Fruit fly (Drosophila melanogaster) S2 (cell line): ENCODE results near the gene Tspo.

Experiments
- CG8478 ChIP-seq: fragments of >200 bp; optimal IDR thresholded peaks from 2 replicates; lab custom pipeline; 2018
- CTCF ChIP-seq, 2 experiments: fragments of >200 bp; optimal IDR thresholded peaks; 2 replicates each; lab custom pipeline; 2018

The Tspo gene

DNA sequence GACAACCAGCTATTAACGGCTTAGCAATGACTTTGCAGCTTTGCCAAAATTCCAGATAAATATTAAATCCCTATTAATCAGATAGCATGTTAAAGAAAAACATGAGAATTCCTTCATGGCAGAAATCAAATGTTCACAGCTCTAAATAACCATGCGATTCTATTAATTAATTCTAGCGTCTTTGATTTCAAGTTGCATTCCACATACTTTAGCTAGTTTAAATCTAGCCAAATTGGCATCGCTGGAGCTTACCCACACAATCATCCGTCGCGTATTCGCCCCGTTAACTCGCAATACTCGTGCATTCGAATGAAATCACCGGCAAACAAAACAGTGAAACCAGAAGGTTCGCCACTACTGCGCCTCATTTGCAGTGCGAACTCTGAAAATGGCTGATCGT lies at the start of gene Tspo:
Gene Tspo, plus strand, starts transcription at position 302 of the 400 bp plus-strand sequence.
- TF ChIP-seq CTCF (optimal IDR thresholded peaks at IDR 0.05; lab: Kevin White, UChicago) (no peak), CG8478 (lab: Kevin White, UChicago) (no peak)

DNA sequence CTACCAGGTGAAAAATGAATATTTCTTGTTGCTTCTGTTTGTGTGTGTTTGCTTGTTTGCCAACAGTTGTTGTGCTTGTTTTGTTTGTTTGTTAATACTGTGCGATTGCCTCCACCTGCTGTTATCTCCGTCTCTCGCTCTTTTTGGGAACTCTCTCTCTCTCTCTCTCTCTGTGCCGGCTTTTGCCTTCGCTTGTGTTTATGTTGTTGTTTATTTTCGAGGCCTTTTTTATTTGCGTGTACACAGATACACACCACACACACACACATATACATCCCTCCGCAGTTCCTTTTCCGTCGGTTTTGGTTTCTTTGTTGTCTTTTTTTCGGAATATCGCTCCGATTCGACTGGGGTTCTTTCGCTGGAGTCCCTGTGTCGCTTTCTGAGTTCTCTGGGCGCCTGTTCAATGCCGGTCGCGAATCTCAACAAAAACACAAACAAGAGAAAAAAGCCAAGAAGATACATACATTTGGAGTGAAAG lies 48.8 kb upstream of the Tspo start:
- no peak for TF ChIP-seq CTCF (optimal IDR thresholded peaks at IDR 0.05; lab: Kevin White, UChicago)
- TF ChIP-seq CG8478 (lab: Kevin White, UChicago), result no peak

DNA sequence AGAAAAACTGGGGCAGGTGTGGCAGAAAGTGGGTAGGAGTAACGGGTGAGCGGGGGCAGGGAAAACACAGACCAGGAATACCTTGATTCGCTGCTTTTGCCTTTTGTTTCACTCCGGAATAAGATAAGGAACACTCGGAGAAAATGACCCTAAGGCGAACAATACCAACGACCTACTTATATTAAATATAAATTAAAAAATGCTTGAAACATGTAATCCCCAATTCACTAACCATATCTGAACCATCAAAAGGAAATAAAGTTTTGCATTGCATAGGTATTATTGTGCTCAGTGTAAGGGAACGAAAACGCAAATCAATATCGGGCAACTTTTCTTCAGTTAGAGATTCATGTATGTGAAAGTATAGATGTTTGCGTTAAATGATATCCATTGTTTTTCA lies 47.4 kb upstream of the Tspo start:
- TF ChIP-seq CG8478 (lab: Kevin White, UChicago), result no peak
- no peak for TF ChIP-seq CTCF (optimal IDR thresholded peaks at IDR 0.05; lab: Kevin White, UChicago)

DNA sequence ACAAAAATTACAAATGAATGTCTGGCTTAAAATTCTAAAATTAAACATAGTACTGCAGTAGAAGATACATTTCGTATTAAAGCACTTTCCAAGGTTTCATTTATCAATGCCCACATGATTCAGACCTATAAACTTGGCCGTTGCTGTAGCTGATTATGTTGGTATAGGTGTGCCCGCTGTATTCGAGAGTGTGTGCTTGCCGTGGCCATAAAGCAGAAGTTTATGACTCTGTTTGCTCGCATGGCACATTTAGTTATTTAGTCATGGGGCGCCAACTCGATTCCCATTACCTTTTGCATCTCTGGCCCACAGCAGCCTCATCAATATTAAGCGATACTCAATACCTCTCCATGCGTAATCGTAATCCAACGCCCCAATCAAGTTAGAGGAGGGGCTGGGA lies 46.4 kb upstream of the Tspo start:
- no peak for TF ChIP-seq CG8478 (lab: Kevin White, UChicago)
- TF ChIP-seq CTCF (optimal IDR thresholded peaks at IDR 0.05; lab: Kevin White, UChicago), result no peak

DNA sequence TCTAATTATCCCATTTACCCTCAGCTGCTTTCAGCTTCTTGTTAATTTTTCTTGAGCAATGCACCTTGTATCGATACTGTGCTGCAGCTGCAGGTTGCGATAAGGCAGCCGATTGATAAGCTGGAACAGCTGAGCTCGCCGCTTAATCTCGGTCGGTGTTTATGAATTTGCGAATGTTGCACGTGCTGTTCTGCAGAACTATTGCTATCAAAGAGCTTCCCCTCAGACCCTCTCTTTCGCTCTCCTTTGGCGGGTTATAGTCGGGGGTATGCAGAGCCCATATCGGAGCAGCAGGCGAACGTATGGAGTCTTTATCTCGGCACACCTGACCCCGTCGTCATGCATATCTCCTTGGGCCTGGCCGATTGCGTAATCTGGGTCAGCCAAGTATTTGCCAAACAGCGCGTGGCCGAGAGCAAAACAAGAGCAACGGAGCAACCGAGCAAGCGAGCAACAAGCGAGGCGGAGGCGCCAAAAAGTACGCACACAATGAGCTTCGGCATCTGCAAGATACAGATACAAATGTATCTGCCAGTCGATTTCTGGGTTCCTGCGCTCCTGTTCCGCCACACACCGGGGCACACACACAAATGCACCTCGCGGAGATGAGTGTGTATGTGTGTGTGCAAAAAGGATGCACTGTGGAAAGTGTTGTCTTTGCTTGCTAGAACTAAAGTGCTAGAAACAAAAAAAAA lies 45.1 kb upstream of the Tspo start:
- TF ChIP-seq CTCF (optimal IDR thresholded peaks at IDR 0.05; lab: Kevin White, UChicago) (no peak), CG8478 (lab: Kevin White, UChicago) (no peak)

DNA sequence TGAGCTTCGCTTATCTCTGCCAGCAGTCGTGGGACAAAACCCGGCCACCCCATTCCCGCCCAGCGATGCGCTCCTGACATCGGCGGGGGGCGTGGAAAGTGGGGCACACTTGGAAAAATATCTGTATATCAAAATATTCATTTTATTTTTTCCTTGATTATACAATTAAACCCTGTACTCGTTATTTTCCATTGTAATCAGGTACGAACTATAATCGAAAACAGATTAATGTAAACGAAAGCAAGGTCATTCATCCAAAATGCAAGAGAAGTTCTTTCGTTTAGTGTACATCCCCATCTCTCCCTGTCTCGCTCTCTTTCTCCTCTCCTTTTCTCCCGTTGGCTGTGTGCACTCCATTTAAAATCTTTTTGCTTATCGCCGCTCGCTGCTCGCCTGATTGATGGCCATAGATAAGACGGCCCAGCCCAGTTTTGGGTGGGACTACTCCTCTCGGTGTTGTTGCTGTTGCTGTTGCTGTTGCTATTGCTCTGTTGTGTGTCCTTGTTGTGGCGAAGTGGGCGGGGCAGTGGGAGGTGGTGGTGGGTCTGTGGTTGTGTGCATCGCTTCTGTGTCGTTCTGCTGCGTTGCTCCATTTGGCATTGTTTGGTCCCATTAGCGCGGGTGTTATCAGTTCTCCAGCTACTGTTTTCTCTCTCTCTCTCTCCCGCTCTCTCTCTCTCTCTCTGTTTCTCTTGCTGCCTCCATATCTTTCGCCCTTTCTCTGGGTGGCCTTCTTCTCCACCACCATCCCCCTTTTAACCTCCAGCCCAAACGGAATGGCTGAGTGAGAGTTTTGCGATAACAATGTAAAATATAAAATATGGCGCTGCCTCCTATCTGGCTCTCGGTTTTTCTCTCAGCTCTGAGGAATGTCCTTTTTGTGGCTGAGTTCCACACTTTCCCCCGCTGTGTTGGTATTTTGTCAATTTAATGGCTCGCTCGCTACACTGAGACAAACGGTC lies 43.1 kb upstream of the Tspo start:
- TF ChIP-seq CTCF (optimal IDR thresholded peaks at IDR 0.05; lab: Kevin White, UChicago), result no peak
- no peak for TF ChIP-seq CG8478 (lab: Kevin White, UChicago)

DNA sequence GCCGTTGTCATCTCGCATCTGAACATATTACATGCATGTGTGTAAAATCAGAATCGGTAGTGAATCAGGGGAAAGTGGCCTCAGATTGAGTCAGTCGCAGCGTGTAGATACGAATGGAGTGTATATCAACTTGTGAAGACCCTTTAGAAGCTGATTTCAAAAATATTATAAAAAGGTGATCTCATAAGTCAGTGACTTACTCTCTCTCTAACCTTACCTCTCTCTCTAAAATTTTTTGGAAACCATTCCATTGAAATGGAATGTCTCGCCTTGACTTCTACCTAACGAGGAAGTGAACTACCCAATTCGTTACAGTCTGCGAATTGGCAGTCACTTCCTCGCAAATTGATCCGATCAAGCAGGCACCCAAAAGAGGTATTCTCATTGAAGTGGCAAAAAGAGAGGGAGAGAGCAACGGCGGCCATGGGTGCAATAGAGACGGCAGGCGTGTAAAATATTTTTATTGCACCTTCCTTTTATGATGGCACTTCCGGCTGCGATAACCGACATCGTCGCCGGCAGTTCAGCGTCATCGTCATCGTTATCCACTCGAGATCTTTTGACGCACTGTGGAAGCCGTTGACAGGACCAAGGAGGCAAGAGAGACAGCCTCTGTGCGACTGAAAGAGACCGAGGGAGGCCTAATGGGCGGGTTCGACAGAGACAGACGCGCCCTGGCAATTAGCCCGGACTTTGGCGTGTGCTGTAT lies 41.3 kb upstream of the Tspo start:
- TF ChIP-seq CTCF (optimal IDR thresholded peaks at IDR 0.05; lab: Kevin White, UChicago), result no peak
- no peak for TF ChIP-seq CG8478 (lab: Kevin White, UChicago)

DNA sequence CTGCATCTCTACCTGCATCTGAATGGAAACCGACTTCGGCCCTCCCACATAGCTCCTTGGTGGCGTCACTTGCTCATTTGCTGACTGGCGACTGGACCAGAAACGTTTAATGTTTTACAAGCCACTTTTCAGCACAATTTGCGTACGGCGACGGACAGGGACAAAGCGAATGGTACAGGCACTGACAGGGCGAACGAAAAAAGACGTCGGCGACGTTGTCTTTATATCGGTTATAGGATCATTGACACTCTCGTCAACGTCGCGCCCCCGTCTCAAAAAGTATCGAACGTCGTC lies 40.8 kb upstream of the Tspo start:
- TF ChIP-seq CG8478 (lab: Kevin White, UChicago) (no peak), CTCF (optimal IDR thresholded peaks at IDR 0.05; lab: Kevin White, UChicago) (no peak)

DNA sequence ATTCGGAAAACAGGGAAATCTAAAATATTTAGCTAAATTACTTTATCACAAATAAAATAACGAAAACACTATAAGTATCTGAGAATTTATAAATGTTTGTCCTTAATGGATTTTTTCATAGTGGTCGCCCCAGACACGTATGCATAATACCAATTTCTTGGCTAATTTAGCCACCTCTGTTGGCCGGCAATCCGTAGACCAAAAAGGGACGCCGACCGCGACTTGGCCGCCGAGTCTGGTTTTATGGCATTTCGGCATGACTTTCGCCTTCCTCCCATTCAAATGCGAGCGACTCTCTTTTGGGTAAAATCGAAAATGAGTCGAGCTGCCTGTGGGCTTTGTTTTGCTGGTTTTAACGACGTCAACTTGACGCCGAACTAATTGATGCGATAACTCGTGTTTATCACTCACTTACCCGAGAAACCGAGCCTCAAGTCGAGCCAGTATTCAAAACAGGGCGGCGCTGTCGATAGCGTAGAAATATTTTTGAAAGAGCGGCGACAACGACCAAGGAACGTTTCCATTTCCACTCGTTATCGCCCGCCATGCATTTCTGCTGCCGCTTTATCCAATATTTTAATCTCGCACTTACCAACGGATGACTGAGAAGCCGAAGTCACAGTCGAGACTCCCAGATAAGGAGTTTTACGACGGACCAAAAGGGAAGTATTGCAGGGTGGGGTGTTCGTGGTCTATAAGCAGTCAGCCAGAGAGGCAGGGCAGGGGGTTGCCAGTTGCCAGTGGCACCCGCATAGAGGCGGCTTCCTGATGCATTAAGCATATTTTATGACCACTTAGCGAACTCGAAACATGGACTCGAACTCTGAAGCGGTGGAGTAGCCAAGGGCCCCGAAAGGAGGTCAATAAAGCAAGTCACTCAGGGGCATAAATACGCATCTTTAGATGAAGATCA lies 40.2 kb upstream of the Tspo start:
- TF ChIP-seq CTCF (optimal IDR thresholded peaks at IDR 0.05; lab: Kevin White, UChicago) (no peak), CG8478 (lab: Kevin White, UChicago) (no peak)

DNA sequence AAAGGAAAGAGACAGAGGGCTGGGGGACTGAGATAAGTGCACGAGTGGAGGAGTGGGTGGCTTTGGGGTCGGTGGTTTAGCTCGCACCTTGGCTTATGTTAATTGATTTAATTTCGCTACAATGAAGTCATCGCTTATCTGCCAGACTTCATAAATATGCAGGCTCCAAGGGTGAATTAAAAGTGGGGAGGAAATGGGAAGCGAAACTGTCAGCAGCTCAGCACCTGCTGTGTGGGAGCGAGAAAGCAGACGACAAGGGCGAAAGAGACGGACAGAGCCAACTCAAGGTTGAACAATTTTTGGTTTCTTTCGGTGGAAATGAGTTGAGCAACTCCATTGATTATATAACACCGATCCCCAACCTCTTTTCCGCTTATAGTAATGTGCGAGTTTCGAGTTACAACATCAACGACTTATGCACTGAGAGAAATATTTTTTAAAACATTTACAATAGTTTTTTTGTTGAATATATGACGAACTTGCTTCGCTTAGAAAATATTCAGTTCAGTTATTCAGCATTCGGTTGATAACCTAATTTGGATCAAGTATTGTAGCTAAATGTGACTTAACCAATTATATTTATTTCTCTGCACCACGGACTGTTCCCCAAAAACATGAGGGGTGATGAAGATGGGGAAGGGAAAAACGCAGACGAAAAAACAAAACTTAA lies 38.9 kb upstream of the Tspo start:
- TF ChIP-seq CG8478 (lab: Kevin White, UChicago), result no peak

DNA sequence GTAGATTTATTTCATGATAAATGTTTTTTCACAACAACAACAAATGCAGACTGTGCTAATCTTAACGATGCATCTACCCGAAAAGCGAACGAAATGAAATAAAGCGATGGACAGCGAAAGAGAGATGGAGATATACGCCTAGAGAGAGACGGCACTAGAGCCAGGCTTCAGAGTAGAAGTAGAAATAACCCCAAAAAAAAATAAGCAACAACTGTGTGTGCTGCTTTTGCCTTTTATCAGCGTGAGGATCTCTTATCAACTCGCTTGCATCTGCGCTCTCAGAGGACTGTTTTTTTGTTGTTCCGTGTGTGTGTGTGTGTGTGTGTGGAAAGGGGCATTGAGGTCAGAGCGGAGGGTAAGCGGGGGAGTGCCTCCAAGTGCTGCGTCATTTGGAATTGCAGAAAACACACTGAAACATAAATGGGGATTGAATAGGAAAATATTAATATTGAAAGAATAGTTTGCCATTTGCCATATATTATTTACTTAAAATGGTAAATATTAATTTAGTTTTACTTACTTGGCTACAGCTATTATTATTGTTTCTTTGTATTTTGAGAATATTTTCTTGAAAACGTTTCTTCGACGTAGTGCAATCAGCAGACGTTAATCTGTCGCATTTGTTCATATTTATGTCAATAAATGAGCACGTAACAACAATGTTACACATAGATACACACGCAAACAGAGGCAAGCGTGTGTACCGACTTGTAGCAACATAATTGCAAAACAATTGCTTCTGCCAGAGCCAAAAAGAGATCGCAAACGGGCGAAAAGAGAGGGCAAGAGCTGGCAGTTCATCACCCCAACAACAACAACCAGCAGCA lies 38.2 kb upstream of the Tspo start:
- TF ChIP-seq CTCF (optimal IDR thresholded peaks at IDR 0.05; lab: Kevin White, UChicago) (no peak), CG8478 (lab: Kevin White, UChicago) (no peak)

DNA sequence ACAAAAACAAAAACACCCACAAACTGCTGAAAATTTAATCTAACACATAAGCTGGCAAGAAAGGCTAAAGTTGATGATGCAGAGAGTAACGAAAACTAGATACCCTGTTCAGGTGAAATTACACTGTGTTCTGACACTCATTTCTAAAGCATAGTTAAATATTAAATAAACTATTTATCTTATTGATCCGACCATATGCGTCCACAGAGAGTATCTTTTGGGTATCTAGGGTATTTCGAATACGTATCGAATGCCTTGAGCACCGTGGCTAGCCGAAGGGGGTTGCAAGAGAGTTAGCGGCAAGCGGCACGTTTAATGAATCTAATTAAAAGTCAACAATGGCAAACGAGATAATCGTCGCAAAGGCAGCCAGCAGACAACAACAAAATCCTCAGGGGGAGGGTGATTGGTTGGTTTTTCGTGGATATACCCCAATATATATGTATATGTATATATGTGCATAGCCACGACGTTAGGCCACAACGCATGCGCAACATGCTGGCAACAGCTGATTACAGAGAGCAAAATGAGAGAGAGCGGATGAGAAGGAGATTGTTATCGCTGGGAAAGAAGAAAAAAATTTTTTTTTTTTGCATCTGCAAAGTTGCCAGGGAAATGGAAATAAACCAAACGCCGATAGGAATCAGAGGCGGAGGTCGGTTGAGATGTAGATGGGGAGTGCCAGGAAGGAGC lies 37.3 kb upstream of the Tspo start:
- TF ChIP-seq CG8478 (lab: Kevin White, UChicago) (no peak), CTCF (optimal IDR thresholded peaks at IDR 0.05; lab: Kevin White, UChicago) (no peak)
